Fruit fly (Drosophila melanogaster) Kc167 (cell line): ENCODE data around the gene CG6324.

ENCODE experiments used
- Myc ChIP-seq: fragments of >200 bp; optimal IDR thresholded peaks from 2 replicates; lab custom pipeline; 2017; ENCODE audit warnings: missing external identifiers
- Sin3A ChIP-seq: fragments of >200 bp; optimal IDR thresholded peaks from 2 replicates; lab custom pipeline; 2018; ENCODE audit warnings: missing external identifiers
- h ChIP-seq: fragments of >200 bp; optimal IDR thresholded peaks from 3 replicates; lab custom pipeline; 2018; ENCODE audit warnings: missing external identifiers
- insv ChIP-seq: fragments of >200 bp; optimal IDR thresholded peaks from 3 replicates; lab custom pipeline; 2018; ENCODE audit warnings: missing external identifiers
- psq ChIP-seq: fragments of >200 bp; optimal IDR thresholded peaks from 2 replicates; lab custom pipeline; 2017; ENCODE audit warnings: missing external identifiers
- ttk ChIP-seq: sonication (Bioruptor generic); optimal IDR thresholded peaks from 2 replicates; lab custom pipeline; 2017; ENCODE audit warnings: missing external identifiers

dm6 chrX:15448136-15448535 is 27.8 kb upstream of the CG6324 start:
- TF ChIP-seq h (lab: Kevin White, UChicago) (no peak), ttk (lab: Kevin White, UChicago) (no peak), Myc (no peak), insv (lab: Kevin White, UChicago) (no peak), psq (lab: Kevin White, UChicago) (no peak), Sin3A (no peak)
